Worm (Caenorhabditis elegans) whole organism, young adult: ENCODE data around the gene C50A2.7.
"Not testable (repeated sequence)": the region's sequence is repeated elsewhere in the genome, so short reads cannot be mapped to it uniquely, and the experiment has no call there.

ENCODE experiments used
- F23B12.7 ChIP-seq: sonication (generic microtip); optimal IDR thresholded peaks from 2 replicates; lab custom pipeline; 2017; ENCODE audit warnings: missing genetic modification characterization, mild to moderate bottlenecking, missing compliant biosample characterization, antibody characterized with exemption, moderate library complexity; ENCODE audit not compliant: insufficient read depth
- rpc-1 ChIP-seq, 2 experiments: fragments of 150-350 bp in 1 of 2; sonication (generic microtip) in 1 of 2; optimal IDR thresholded peaks; 2 replicates each; lab custom pipeline; 2014 to 2018; ENCODE audit warnings: missing biosample characterization in 1 of 2, missing genetic modification characterization in 1 of 2, missing genetic modification reagents in 1 of 2, missing genotype in 1 of 2

ce11 chrIV:1187502-1187901 lies 24.3 kb downstream of the C50A2.7 start, which contains the start of gene mdt-20:
- not testable (repeated sequence) for TF ChIP-seq rpc-1 (optimal IDR thresholded peaks at IDR 0.05; lab: Kevin White, UChicago); rpc-1 (tag; optimal IDR thresholded peaks at IDR 0.05; lab: Kevin White, UChicago); F23B12.7
